Worm (Caenorhabditis elegans) whole organism, young adult: ENCODE data around the gene taf-11.3.

Source experiments
- ama-1 ChIP-seq, 3 experiments: fragments of 150-350 bp in 1 of 3; sonication (generic microtip) in 2 of 3; optimal IDR thresholded peaks; 2 replicates each; lab custom pipeline; 2014 to 2018; ENCODE audit warnings: missing biosample characterization in 2 of 3, missing genetic modification characterization in 2 of 3, missing genetic modification reagents in 2 of 3
- egl-44 ChIP-seq: fragments of 200-800 bp; sonication (Bioruptor generic); IDR thresholded peaks from 2 replicates; pipeline ENCODE4 v1.3.6; 2022; ENCODE audit warnings: missing genetic modification reagents, missing genetic modification characterization, missing compliant biosample characterization
- tbp1 ChIP-seq: fragments of 200-800 bp; sonication (Bioruptor generic); optimal IDR thresholded peaks from 2 replicates; lab custom pipeline; 2018; ENCODE audit warnings: mild to moderate bottlenecking, missing genetic modification characterization, missing compliant biosample characterization

DNA sequence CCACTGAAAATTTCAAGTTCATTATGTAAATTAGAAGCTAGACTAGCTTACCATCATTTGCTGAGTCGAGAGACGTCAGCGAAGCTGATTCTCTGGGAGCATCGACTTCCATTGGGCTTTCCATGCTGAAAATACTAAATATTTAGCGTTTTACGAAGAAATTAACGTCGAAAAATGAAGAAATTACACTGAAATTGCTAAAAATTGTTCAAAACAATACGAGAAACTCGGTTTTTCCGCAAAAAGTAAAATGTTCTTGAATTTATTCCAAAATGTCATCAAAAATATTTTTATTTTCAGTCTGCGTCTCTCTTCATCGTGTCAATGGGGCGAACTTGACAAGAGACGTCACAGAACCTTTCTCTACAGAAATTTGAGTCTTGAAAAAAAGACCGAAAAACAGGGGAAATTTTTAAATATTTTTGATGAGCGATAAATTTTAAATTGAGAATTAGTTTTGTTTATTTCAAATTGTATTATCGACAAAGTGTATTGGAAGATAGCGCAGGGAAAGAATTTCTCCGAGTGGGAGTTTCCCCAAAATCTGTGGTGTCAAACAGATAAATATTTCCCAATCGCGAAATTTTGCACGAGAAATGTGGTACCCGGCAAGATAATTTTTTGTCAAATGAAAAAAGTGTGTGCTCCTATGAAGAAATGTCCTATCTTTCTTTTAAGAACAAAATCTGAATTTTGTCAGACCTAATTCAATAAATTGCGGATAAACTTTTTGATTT is 44.5 kb downstream of the taf-11.3 start, which contains the start of gene ecps-1:
- TF ChIP-seq tbp1 (GFP tag; lab: Kevin White, UChicago) (peak; percentile 73), ama-1 (optimal IDR thresholded peaks at IDR 0.05; lab: Kevin White, UChicago) (no peak), ama-1 (GFP tag; optimal IDR thresholded peaks at IDR 0.05; lab: Kevin White, UChicago) (no peak), egl-44 (GFP tag; lab: Robert Waterston, UW) (no peak)
